Fruit fly (Drosophila melanogaster): ENCODE results near the gene Tsf2.

dm6 chr3L:12529431-12530007 lies 4.0 kb downstream of the Tsf2 start:
- TF ChIP-seq insv (optimal IDR thresholded peaks at IDR 0.05): no peak
- no peak for TF ChIP-seq psq (optimal IDR thresholded peaks at IDR 0.05)
- no peak for TF ChIP-seq h (optimal IDR thresholded peaks at IDR 0.05)
- no peak for TF ChIP-seq Myc (optimal IDR thresholded peaks at IDR 0.05)

Data from Kc167 (cell line).